Fruit fly (Drosophila melanogaster) whole organism, embryonic: ENCODE data around the gene CG14715.

ENCODE experiments used
- Antp ChIP-seq: fragments of 200-800 bp; sonication (Bioruptor generic); optimal IDR thresholded peaks from 3 replicates; lab custom pipeline; 2016; ENCODE audit warnings: missing biosample characterization, missing genetic modification characterization
- CG10431 ChIP-seq: fragments of 200-800 bp; sonication (Bioruptor generic); optimal IDR thresholded peaks from 3 replicates; lab custom pipeline; 2018; ENCODE audit warnings: missing biosample characterization, mild to moderate bottlenecking, missing genetic modification characterization
- CG10654 ChIP-seq: fragments of 200-800 bp; sonication (Bioruptor generic); optimal IDR thresholded peaks from 2 replicates; lab custom pipeline; 2016; ENCODE audit warnings: missing biosample characterization, missing genetic modification characterization
- CG11504 ChIP-seq: fragments of 200-800 bp; sonication (Bioruptor generic); optimal IDR thresholded peaks from 3 replicates; lab custom pipeline; 2019; ENCODE audit warnings: missing biosample characterization, mild to moderate bottlenecking, missing genetic modification characterization, moderate library complexity
- CG11696 ChIP-seq: fragments of 200-800 bp; sonication (Bioruptor generic); IDR thresholded peaks from 2 replicates; pipeline ENCODE4 v1.3.6; 2022; ENCODE audit warnings: missing biosample characterization, missing genetic modification characterization
- CG11723 ChIP-seq: fragments of 200-800 bp; sonication (Bioruptor generic); optimal IDR thresholded peaks from 2 replicates; lab custom pipeline; 2017; ENCODE audit warnings: missing biosample characterization, mild to moderate bottlenecking, missing genetic modification characterization
- CG12104 ChIP-seq: fragments of 200-800 bp; sonication (Bioruptor generic); optimal IDR thresholded peaks from 3 replicates; lab custom pipeline; 2016; ENCODE audit warnings: missing biosample characterization, missing genetic modification characterization
- CG13296 ChIP-seq: fragments of 200-800 bp; sonication (Bioruptor generic); optimal IDR thresholded peaks from 3 replicates; lab custom pipeline; 2018; ENCODE audit warnings: missing biosample characterization, mild to moderate bottlenecking, missing genetic modification characterization
- CG13775 ChIP-seq: fragments of 200-800 bp; sonication (Bioruptor generic); optimal IDR thresholded peaks from 3 replicates; lab custom pipeline; 2017; ENCODE audit warnings: missing biosample characterization, mild to moderate bottlenecking, missing genetic modification characterization
- CG15073 ChIP-seq: fragments of 200-800 bp; sonication (Bioruptor generic); optimal IDR thresholded peaks from 2 replicates; lab custom pipeline; 2016; ENCODE audit warnings: missing biosample characterization, missing genetic modification characterization
- CG15479 ChIP-seq: fragments of 200-800 bp; sonication (Bioruptor generic); optimal IDR thresholded peaks from 3 replicates; lab custom pipeline; 2019; ENCODE audit warnings: missing biosample characterization, mild to moderate bottlenecking, missing genetic modification characterization, moderate library complexity
- CG17359 ChIP-seq: fragments of 200-800 bp; sonication (Bioruptor generic); optimal IDR thresholded peaks from 3 replicates; lab custom pipeline; 2018; ENCODE audit warnings: missing biosample characterization, mild to moderate bottlenecking, missing genetic modification characterization, moderate library complexity
- CG17361 ChIP-seq: fragments of 200-800 bp; sonication (Bioruptor generic); IDR thresholded peaks from 3 replicates; pipeline ENCODE4 v1.3.6; 2022; ENCODE audit warnings: missing biosample characterization, missing genetic modification characterization
- CG18011 ChIP-seq: fragments of 200-800 bp; sonication (Bioruptor generic); optimal IDR thresholded peaks from 2 replicates; lab custom pipeline; 2017; ENCODE audit warnings: missing biosample characterization, missing genetic modification characterization, mild to moderate bottlenecking, moderate library complexity, missing genotype
- CG32532 ChIP-seq: fragments of 200-800 bp; sonication (Bioruptor generic); IDR thresholded peaks from 2 replicates; pipeline ENCODE4 v1.3.6; 2022; ENCODE audit warnings: missing biosample characterization, missing genetic modification characterization
- CG4282 ChIP-seq: fragments of 200-800 bp; sonication (Bioruptor generic); optimal IDR thresholded peaks from 2 replicates; lab custom pipeline; 2016; ENCODE audit warnings: missing biosample characterization, missing genetic modification characterization
- CG4328 ChIP-seq: fragments of 200-800 bp; sonication (Bioruptor generic); optimal IDR thresholded peaks from 3 replicates; lab custom pipeline; 2017; ENCODE audit warnings: missing biosample characterization, missing genetic modification reagents, missing genetic modification characterization
- CG5180 ChIP-seq: fragments of 200-800 bp; sonication (Bioruptor generic); optimal IDR thresholded peaks from 3 replicates; lab custom pipeline; 2017; ENCODE audit warnings: missing biosample characterization, missing genetic modification characterization, mild to moderate bottlenecking, moderate library complexity, missing genetic modification reagents
- CG7928 ChIP-seq: fragments of 200-800 bp; sonication (Bioruptor generic); optimal IDR thresholded peaks from 2 replicates; lab custom pipeline; 2017; ENCODE audit warnings: missing biosample characterization, mild to moderate bottlenecking, missing genetic modification characterization
- CG9817 ChIP-seq: fragments of 200-800 bp; sonication (Bioruptor generic); optimal IDR thresholded peaks from 2 replicates; lab custom pipeline; 2018; ENCODE audit warnings: missing biosample characterization, mild to moderate bottlenecking, missing genetic modification characterization, moderate library complexity
- CrebB ChIP-seq: fragments of 200-800 bp; sonication (Bioruptor generic); optimal IDR thresholded peaks from 3 replicates; lab custom pipeline; 2018; ENCODE audit warnings: missing biosample characterization, mild to moderate bottlenecking, missing genetic modification characterization
- D19B ChIP-seq: fragments of 200-800 bp; sonication (Bioruptor generic); optimal IDR thresholded peaks from 2 replicates; lab custom pipeline; 2017; ENCODE audit warnings: missing biosample characterization, mild to moderate bottlenecking, missing genetic modification characterization
- Dip3 ChIP-seq: fragments of 200-800 bp; sonication (Bioruptor generic); optimal IDR thresholded peaks from 3 replicates; lab custom pipeline; 2016; ENCODE audit warnings: missing biosample characterization, missing genetic modification characterization
- E2f2 ChIP-seq: fragments of 200-800 bp; sonication (Bioruptor generic); IDR thresholded peaks from 2 replicates; pipeline ENCODE4 v1.3.6; 2022; ENCODE audit warnings: missing biosample characterization, missing genetic modification characterization
- Gug ChIP-seq: fragments of 200-800 bp; sonication (Bioruptor generic); IDR thresholded peaks from 4 replicates; pipeline ENCODE4 v1.3.6; 2022; ENCODE audit warnings: missing biosample characterization, missing genetic modification characterization
- HLH54F ChIP-seq: fragments of 200-800 bp; sonication (Bioruptor generic); optimal IDR thresholded peaks from 3 replicates; lab custom pipeline; 2016; ENCODE audit warnings: missing biosample characterization, missing genetic modification characterization
- Hr51 ChIP-seq, 2 experiments: fragments of 200-800 bp; sonication (Bioruptor generic); optimal IDR thresholded peaks; 2 replicates in 1 of 2; 3 replicates in 1 of 2; lab custom pipeline; 2016 to 2018; ENCODE audit warnings: missing biosample characterization in 2 of 2, missing genetic modification characterization in 2 of 2, mild to moderate bottlenecking in 1 of 2, moderate library complexity in 1 of 2
- PHDP ChIP-seq: fragments of 200-800 bp; sonication (Bioruptor generic); optimal IDR thresholded peaks from 3 replicates; lab custom pipeline; 2018; ENCODE audit warnings: missing biosample characterization, mild to moderate bottlenecking, missing genetic modification characterization, moderate library complexity
- Scr ChIP-seq: fragments of 200-800 bp; sonication (Bioruptor generic); IDR thresholded peaks from 2 replicates; pipeline ENCODE4 v1.3.6; 2022; ENCODE audit warnings: missing biosample characterization, missing genetic modification characterization; ENCODE audit not compliant: partially characterized antibody
- Six4 ChIP-seq: fragments of 200-800 bp; sonication (Bioruptor generic); optimal IDR thresholded peaks from 2 replicates; lab custom pipeline; 2016; ENCODE audit warnings: missing biosample characterization, missing genetic modification characterization
- Sox102F ChIP-seq: fragments of 200-800 bp; sonication (Bioruptor generic); optimal IDR thresholded peaks from 2 replicates; lab custom pipeline; 2018; ENCODE audit warnings: missing biosample characterization, mild to moderate bottlenecking, missing genetic modification characterization, moderate library complexity
- Xrp1 ChIP-seq: fragments of 200-800 bp; sonication (Bioruptor generic); IDR thresholded peaks from 2 replicates; pipeline ENCODE4 v1.3.6; 2022; ENCODE audit warnings: missing biosample characterization, missing genetic modification characterization
- ab ChIP-seq: fragments of 200-800 bp; sonication (Bioruptor generic); optimal IDR thresholded peaks from 2 replicates; lab custom pipeline; 2016; ENCODE audit warnings: missing biosample characterization, missing genetic modification characterization
- abd-A ChIP-seq: fragments of 200-800 bp; sonication (Bioruptor generic); optimal IDR thresholded peaks from 3 replicates; lab custom pipeline; 2019; ENCODE audit warnings: missing biosample characterization, mild to moderate bottlenecking, missing genetic modification characterization, moderate library complexity
- ara ChIP-seq: fragments of 200-800 bp; sonication (Bioruptor generic); IDR thresholded peaks from 2 replicates; pipeline ENCODE4 v1.3.6; 2022; ENCODE audit warnings: missing biosample characterization, missing genetic modification characterization
- bab2 ChIP-seq: fragments of 200-800 bp; sonication (Bioruptor generic); optimal IDR thresholded peaks from 2 replicates; lab custom pipeline; 2016; ENCODE audit warnings: missing biosample characterization, missing genetic modification characterization
- br ChIP-seq: fragments of >200 bp; optimal IDR thresholded peaks from 2 replicates; lab custom pipeline; 2017
- dysf ChIP-seq: fragments of 200-800 bp; sonication (Bioruptor generic); IDR thresholded peaks from 3 replicates; pipeline ENCODE4 v1.3.6; 2022; ENCODE audit warnings: missing biosample characterization, missing genetic modification characterization
- esg ChIP-seq: fragments of 200-800 bp; sonication (Bioruptor generic); conservative IDR thresholded peaks from 2 replicates; pipeline ENCODE4 v1.3.6; 2022; ENCODE audit warnings: missing biosample characterization, missing genetic modification characterization
- gcm ChIP-seq: fragments of 200-800 bp; sonication (Bioruptor generic); optimal IDR thresholded peaks from 2 replicates; lab custom pipeline; 2019; ENCODE audit warnings: missing biosample characterization, mild to moderate bottlenecking, missing genetic modification characterization, moderate library complexity
- gsb-n ChIP-seq: fragments of 200-800 bp; sonication (Bioruptor generic); optimal IDR thresholded peaks from 3 replicates; lab custom pipeline; 2018; ENCODE audit warnings: missing biosample characterization, mild to moderate bottlenecking, missing genetic modification characterization
- her ChIP-seq: fragments of 200-800 bp; sonication (Bioruptor generic); optimal IDR thresholded peaks from 2 replicates; lab custom pipeline; 2016; ENCODE audit warnings: missing biosample characterization, missing genetic modification characterization
- insv ChIP-seq, 2 experiments: fragments of 200-800 bp; sonication (Bioruptor generic); optimal IDR thresholded peaks; 3 replicates each; lab custom pipeline; 2016 to 2018; ENCODE audit warnings: missing biosample characterization in 2 of 2, missing genetic modification characterization in 2 of 2
- jigr1 ChIP-seq: fragments of 200-800 bp; sonication (Bioruptor generic); IDR thresholded peaks from 3 replicates; pipeline ENCODE4 v1.3.6; 2022; ENCODE audit warnings: missing biosample characterization, missing genetic modification characterization
- knrl ChIP-seq: fragments of 200-800 bp; sonication (Bioruptor generic); IDR thresholded peaks from 3 replicates; pipeline ENCODE4 v1.3.6; 2022; ENCODE audit warnings: missing biosample characterization, missing genetic modification characterization; ENCODE audit not compliant: partially characterized antibody
- lab ChIP-seq: fragments of 200-800 bp; sonication (Bioruptor generic); optimal IDR thresholded peaks from 3 replicates; lab custom pipeline; 2017; ENCODE audit warnings: missing biosample characterization, missing genetic modification characterization, mild to moderate bottlenecking, moderate library complexity, missing genetic modification reagents
- pan ChIP-seq, 4 experiments: fragments of >200 bp in 3 of 4; fragments of 200-800 bp in 1 of 4; sonication (Bioruptor generic) in 1 of 4; optimal IDR thresholded peaks in 3 of 4; IDR thresholded peaks in 1 of 4; 2 replicates each; pipeline versions ENCODE4 v1.3.6 to Lab custom; 2017 to 2022; ENCODE audit warnings: missing biosample characterization in 2 of 4, missing genetic modification characterization in 2 of 4, mixed read lengths in 1 of 4
- pb ChIP-seq: fragments of 200-800 bp; sonication (Bioruptor generic); optimal IDR thresholded peaks from 3 replicates; lab custom pipeline; 2016; ENCODE audit warnings: missing biosample characterization, missing genetic modification characterization
- row ChIP-seq: fragments of 200-800 bp; sonication (Bioruptor generic); IDR thresholded peaks from 3 replicates; pipeline ENCODE4 v1.3.6; 2022; ENCODE audit warnings: missing biosample characterization, missing genetic modification characterization
- unpg ChIP-seq: fragments of 200-800 bp; sonication (Bioruptor generic); optimal IDR thresholded peaks from 3 replicates; lab custom pipeline; 2018; ENCODE audit warnings: missing biosample characterization, mild to moderate bottlenecking, missing genetic modification characterization, moderate library complexity

CG14715 gene

dm6 chr3R:11662617-11663016, 11.4 kb upstream of the CG14715 start (continued):
- TF ChIP-seq pan (optimal IDR thresholded peaks at IDR 0.05; lab: Kevin White, UChicago) (no peak), pan (GFP tag; optimal IDR thresholded peaks at IDR 0.05 in 1 of 2, IDR thresholded peaks at IDR 0.05 in 1 of 2) (peak in 1 of 2 experiments; percentile 14), CG11696 (GFP tag; lab: Robert Waterston, UW) (no peak), Gug (GFP tag; lab: Robert Waterston, UW) (no peak), insv (GFP tag; optimal IDR thresholded peaks at IDR 0.05; lab: Kevin White, UChicago) (no peak), CG17361 (GFP tag; lab: Robert Waterston, UW) (0 out of 3 replicates have a peak, but pooled peaks have one; percentile 37), HLH54F (GFP tag; lab: Kevin White, UChicago) (no peak), row (GFP tag; lab: Robert Waterston, UW) (0 out of 3 replicates have a peak, but pooled peaks have one; percentile 14), Xrp1 (GFP tag; lab: Robert Waterston, UW) (peak; percentile 14; the same call in 1 of the 2 replicates), jigr1 (GFP tag; lab: Robert Waterston, UW) (no peak), PHDP (tag; lab: Kevin White, UChicago) (peak; percentile 2), br (lab: Kevin White, UChicago) (no peak), CG4282 (GFP tag; lab: Kevin White, UChicago) (no peak), CG11723 (no peak), CG17359 (tag; lab: Kevin White, UChicago) (peak; percentile 34), esg (GFP tag; lab: Robert Waterston, UW) (0 out of 2 replicates have a peak, but pooled peaks have one; percentile 6), CG10431 (GFP tag; lab: Kevin White, UChicago) (no peak), CG13775 (GFP tag; lab: Kevin White, UChicago) (no peak), ara (GFP tag; lab: Robert Waterston, UW) (no peak), CG11504 (peak; percentile 26), CG32532 (no peak), CG9817 (tag; lab: Kevin White, UChicago) (no peak), knrl (GFP tag; lab: Robert Waterston, UW) (no peak), bab2 (no peak), D19B (GFP tag; lab: Kevin White, UChicago) (no peak), Hr51 (GFP tag; optimal IDR thresholded peaks at IDR 0.05; lab: Kevin White, UChicago) (peak in 1 of 2 experiments; percentile 31)

dm6 chr3R:11663441-11663840, 10.6 kb upstream of the CG14715 start:
- TF ChIP-seq gcm (peak; percentile 27), Antp (GFP tag; lab: Kevin White, UChicago) (no peak), unpg (peak; percentile 57), CG18011 (GFP tag; lab: Kevin White, UChicago) (no peak), lab (GFP tag; lab: Kevin White, UChicago) (peak; percentile 48), ab (GFP tag; lab: Kevin White, UChicago) (no peak), pb (GFP tag; lab: Kevin White, UChicago) (no peak), Sox102F (peak; percentile 71), CG13296 (peak; percentile 51), CG15479 (GFP tag; lab: Kevin White, UChicago) (no peak), CG15073 (GFP tag; lab: Kevin White, UChicago) (no peak), abd-A (tag; lab: Kevin White, UChicago) (peak; percentile 1), Scr (GFP tag; lab: Robert Waterston, UW) (no peak), dysf (peak; percentile 38; the same call in 1 of the 3 replicates), CG10654 (GFP tag; lab: Kevin White, UChicago) (no peak), Dip3 (GFP tag; lab: Kevin White, UChicago) (no peak), row (GFP tag; lab: Robert Waterston, UW) (peak; percentile 61), gsb-n (peak; percentile 12), CG4328 (no peak), Six4 (GFP tag; lab: Kevin White, UChicago) (no peak), CG7928 (GFP tag; lab: Kevin White, UChicago) (no peak), her (GFP tag; lab: Kevin White, UChicago) (no peak), E2f2 (GFP tag; lab: Robert Waterston, UW) (no peak), CrebB (tag; lab: Kevin White, UChicago) (no peak), CG12104 (GFP tag; lab: Kevin White, UChicago) (peak; percentile 37), CG5180 (GFP tag; lab: Kevin White, UChicago) (peak; percentile 13)
